Fruit fly (Drosophila melanogaster) whole organism, embryonic: ENCODE measurements around the gene Vha16-3.

Experiments used
- Bgb ChIP-seq: fragments of 200-800 bp; sonication (Bioruptor generic); IDR thresholded peaks from 2 replicates; pipeline ENCODE4 v1.3.6; 2022; ENCODE audit warnings: missing biosample characterization, missing genetic modification characterization; ENCODE audit not compliant: partially characterized antibody
- Blimp-1 ChIP-seq: fragments of 200-800 bp; sonication (Bioruptor generic); optimal IDR thresholded peaks from 3 replicates; lab custom pipeline; 2018; ENCODE audit warnings: missing biosample characterization, missing genetic modification characterization, mild to moderate bottlenecking, moderate library complexity, missing genetic modification reagents
- C15 ChIP-seq: fragments of 200-800 bp; sonication (Bioruptor generic); IDR thresholded peaks from 3 replicates; pipeline ENCODE4 v1.3.6; 2022; ENCODE audit warnings: missing biosample characterization, missing genetic modification characterization
- CG11398 ChIP-seq: fragments of 200-800 bp; sonication (Bioruptor generic); optimal IDR thresholded peaks from 2 replicates; lab custom pipeline; 2016; ENCODE audit warnings: missing biosample characterization, missing genetic modification characterization
- CG1233 ChIP-seq: fragments of 200-800 bp; sonication (Bioruptor generic); optimal IDR thresholded peaks from 4 replicates; lab custom pipeline; 2018; ENCODE audit warnings: missing biosample characterization, mild to moderate bottlenecking, missing genetic modification characterization
- CG15696 ChIP-seq: fragments of 200-800 bp; sonication (Bioruptor generic); optimal IDR thresholded peaks from 2 replicates; lab custom pipeline; 2019; ENCODE audit warnings: missing biosample characterization, mild to moderate bottlenecking, missing genetic modification characterization, moderate library complexity
- CG1603 ChIP-seq: fragments of 200-800 bp; sonication (Bioruptor generic); optimal IDR thresholded peaks from 2 replicates; lab custom pipeline; 2019; ENCODE audit warnings: missing biosample characterization, mild to moderate bottlenecking, missing genetic modification characterization, moderate library complexity
- CG16863 ChIP-seq: fragments of 200-800 bp; sonication (Bioruptor generic); optimal IDR thresholded peaks from 3 replicates; lab custom pipeline; 2016; ENCODE audit warnings: missing biosample characterization, missing genetic modification characterization
- CG17829 ChIP-seq: fragments of 200-800 bp; optimal IDR thresholded peaks from 2 replicates; lab custom pipeline; 2019; ENCODE audit warnings: missing biosample characterization, mild to moderate bottlenecking, missing genetic modification characterization, moderate library complexity
- CG1832 ChIP-seq: fragments of 200-800 bp; sonication (Bioruptor generic); optimal IDR thresholded peaks from 2 replicates; lab custom pipeline; 2017; ENCODE audit warnings: missing biosample characterization, mild to moderate bottlenecking, missing genetic modification characterization, inconsistent platforms
- CG2116 ChIP-seq: fragments of 200-800 bp; sonication (Bioruptor generic); optimal IDR thresholded peaks from 3 replicates; lab custom pipeline; 2018; ENCODE audit warnings: missing biosample characterization, mild to moderate bottlenecking, missing genetic modification characterization
- CG3163 ChIP-seq: fragments of 200-800 bp; sonication (Bioruptor generic); optimal IDR thresholded peaks from 3 replicates; lab custom pipeline; 2016; ENCODE audit warnings: missing biosample characterization, missing genetic modification characterization
- CG3407 ChIP-seq: fragments of 200-800 bp; sonication (Bioruptor generic); optimal IDR thresholded peaks from 2 replicates; lab custom pipeline; 2018; ENCODE audit warnings: missing biosample characterization, mild to moderate bottlenecking, missing genetic modification characterization
- CG3847 ChIP-seq: fragments of 200-800 bp; sonication (Bioruptor generic); IDR thresholded peaks from 2 replicates; pipeline ENCODE4 v1.3.6; 2022; ENCODE audit warnings: missing biosample characterization, missing genetic modification characterization
- CG3995 ChIP-seq: fragments of 200-800 bp; sonication (Bioruptor generic); optimal IDR thresholded peaks from 3 replicates; lab custom pipeline; 2016; ENCODE audit warnings: missing biosample characterization, missing genetic modification characterization
- CG43689 ChIP-seq: fragments of 200-800 bp; sonication (Bioruptor generic); IDR thresholded peaks from 2 replicates; pipeline ENCODE4 v1.3.6; 2022; ENCODE audit warnings: missing biosample characterization, missing genetic modification characterization
- CG6683 ChIP-seq: fragments of 200-800 bp; sonication (Bioruptor generic); optimal IDR thresholded peaks from 2 replicates; lab custom pipeline; 2017; ENCODE audit warnings: missing biosample characterization, mild to moderate bottlenecking, missing genetic modification characterization, missing genetic modification reagents
- CG8388 ChIP-seq: fragments of 200-800 bp; sonication (Bioruptor generic); optimal IDR thresholded peaks from 2 replicates; lab custom pipeline; 2019; ENCODE audit warnings: missing biosample characterization, mild to moderate bottlenecking, missing genetic modification characterization, moderate library complexity
- CG9727 ChIP-seq: fragments of 200-800 bp; sonication (Bioruptor generic); optimal IDR thresholded peaks from 3 replicates; lab custom pipeline; 2017; ENCODE audit warnings: missing biosample characterization, mild to moderate bottlenecking, missing genetic modification characterization
- CrebB ChIP-seq: fragments of 200-800 bp; sonication (Bioruptor generic); optimal IDR thresholded peaks from 3 replicates; lab custom pipeline; 2018; ENCODE audit warnings: missing biosample characterization, mild to moderate bottlenecking, missing genetic modification characterization
- Fer2 ChIP-seq: fragments of 200-800 bp; sonication (Bioruptor generic); optimal IDR thresholded peaks from 2 replicates; lab custom pipeline; 2018; ENCODE audit warnings: missing biosample characterization, mild to moderate bottlenecking, missing genetic modification characterization, moderate library complexity
- Gsc ChIP-seq: fragments of 200-800 bp; sonication (Bioruptor generic); IDR thresholded peaks from 2 replicates; pipeline ENCODE4 v1.3.6; 2022; ENCODE audit warnings: missing biosample characterization, missing genetic modification characterization
- Hand ChIP-seq: fragments of 200-800 bp; sonication (Bioruptor generic); optimal IDR thresholded peaks from 2 replicates; lab custom pipeline; 2017; ENCODE audit warnings: mild to moderate bottlenecking, missing biosample characterization, missing genetic modification reagents, missing genetic modification characterization
- Hmx ChIP-seq: fragments of 200-800 bp; sonication (Bioruptor generic); optimal IDR thresholded peaks from 2 replicates; lab custom pipeline; 2016; ENCODE audit warnings: missing biosample characterization, missing genetic modification characterization
- Med ChIP-seq: fragments of 200-800 bp; sonication (Bioruptor generic); peaks from one replicate; lab custom pipeline; 2016; ENCODE audit warnings: missing biosample characterization, missing genetic modification characterization, mild to moderate bottlenecking, inconsistent platforms, moderate library complexity
- Scr ChIP-seq: fragments of 200-800 bp; sonication (Bioruptor generic); IDR thresholded peaks from 2 replicates; pipeline ENCODE4 v1.3.6; 2022; ENCODE audit warnings: missing biosample characterization, missing genetic modification characterization; ENCODE audit not compliant: partially characterized antibody
- Trl ChIP-seq, 3 experiments: fragments of >200 bp in 2 of 3; fragments of 200-800 bp in 1 of 3; sonication (Bioruptor generic) in 1 of 3; optimal IDR thresholded peaks; 2 replicates in 1 of 3; 3 replicates in 2 of 3; lab custom pipeline; 2016 to 2017; ENCODE audit warnings: missing biosample characterization in 1 of 3, missing genetic modification characterization in 1 of 3
- abd-A ChIP-seq: fragments of 200-800 bp; sonication (Bioruptor generic); optimal IDR thresholded peaks from 3 replicates; lab custom pipeline; 2019; ENCODE audit warnings: missing biosample characterization, mild to moderate bottlenecking, missing genetic modification characterization, moderate library complexity
- al ChIP-seq: fragments of 200-800 bp; sonication (Bioruptor generic); IDR thresholded peaks from 2 replicates; pipeline ENCODE4 v1.3.6; 2022; ENCODE audit warnings: missing biosample characterization, missing genetic modification characterization
- btn ChIP-seq: fragments of 200-800 bp; sonication (Bioruptor generic); optimal IDR thresholded peaks from 2 replicates; lab custom pipeline; 2016; ENCODE audit warnings: missing biosample characterization, missing genetic modification characterization
- chif ChIP-seq, 2 experiments: fragments of 200-800 bp; sonication (Bioruptor generic); optimal IDR thresholded peaks; 3 replicates each; lab custom pipeline; 2016; ENCODE audit warnings: missing biosample characterization in 2 of 2, missing genetic modification characterization in 2 of 2
- chinmo ChIP-seq: fragments of 200-800 bp; sonication (Bioruptor generic); IDR thresholded peaks from 4 replicates; pipeline ENCODE4 v1.3.6; 2022; ENCODE audit warnings: missing biosample characterization, missing genetic modification characterization; ENCODE audit not compliant: partially characterized antibody
- crol ChIP-seq: fragments of 200-800 bp; sonication (Bioruptor generic); IDR thresholded peaks from 2 replicates; pipeline ENCODE4 v1.3.6; 2022; ENCODE audit warnings: missing biosample characterization, missing genetic modification characterization
- dpn ChIP-seq, 2 experiments: fragments of 200-800 bp; sonication (Bioruptor generic); optimal IDR thresholded peaks; 3 replicates each; lab custom pipeline; 2016; ENCODE audit warnings: missing biosample characterization in 2 of 2, missing genetic modification characterization in 2 of 2
- gce ChIP-seq: fragments of 200-800 bp; sonication (Bioruptor generic); IDR thresholded peaks from 3 replicates; pipeline ENCODE4 v1.3.6; 2022; ENCODE audit warnings: missing biosample characterization, missing genetic modification characterization
- gem ChIP-seq: fragments of 200-800 bp; sonication (Bioruptor generic); optimal IDR thresholded peaks from 2 replicates; lab custom pipeline; 2019; ENCODE audit warnings: missing biosample characterization, mild to moderate bottlenecking, missing genetic modification characterization, moderate library complexity
- hth ChIP-seq: fragments of >200 bp; optimal IDR thresholded peaks from 2 replicates; lab custom pipeline; 2017; ENCODE audit warnings: inconsistent platforms
- mirr ChIP-seq: fragments of 200-800 bp; sonication (Bioruptor generic); optimal IDR thresholded peaks from 3 replicates; lab custom pipeline; 2018; ENCODE audit warnings: missing biosample characterization, mild to moderate bottlenecking, missing genetic modification characterization
- p53 ChIP-seq: fragments of 200-800 bp; sonication (Bioruptor generic); optimal IDR thresholded peaks from 2 replicates; lab custom pipeline; 2016; ENCODE audit warnings: missing biosample characterization, missing genetic modification characterization
- pfk ChIP-seq: fragments of 200-800 bp; sonication (Bioruptor generic); optimal IDR thresholded peaks from 2 replicates; lab custom pipeline; 2018; ENCODE audit warnings: missing biosample characterization, mild to moderate bottlenecking, missing genetic modification characterization, moderate library complexity
- pzg ChIP-seq: fragments of 200-800 bp; sonication (Bioruptor generic); optimal IDR thresholded peaks from 3 replicates; lab custom pipeline; 2018; ENCODE audit warnings: missing biosample characterization, mild to moderate bottlenecking, missing genetic modification characterization, moderate library complexity
- repo ChIP-seq: fragments of 200-800 bp; sonication (Bioruptor generic); optimal IDR thresholded peaks from 2 replicates; lab custom pipeline; 2016; ENCODE audit warnings: missing biosample characterization, missing genetic modification characterization
- row ChIP-seq: fragments of 200-800 bp; sonication (Bioruptor generic); IDR thresholded peaks from 3 replicates; pipeline ENCODE4 v1.3.6; 2022; ENCODE audit warnings: missing biosample characterization, missing genetic modification characterization
- schlank ChIP-seq: fragments of 200-800 bp; sonication (Bioruptor generic); optimal IDR thresholded peaks from 2 replicates; lab custom pipeline; 2018; ENCODE audit warnings: missing biosample characterization, mild to moderate bottlenecking, missing genetic modification characterization
- sr ChIP-seq: fragments of 200-800 bp; sonication (Bioruptor generic); IDR thresholded peaks from 3 replicates; pipeline ENCODE4 v1.3.6; 2022; ENCODE audit warnings: missing biosample characterization, missing genetic modification characterization
- sug ChIP-seq: fragments of 200-800 bp; optimal IDR thresholded peaks from 2 replicates; lab custom pipeline; 2019; ENCODE audit warnings: missing biosample characterization, mild to moderate bottlenecking, missing genetic modification characterization, moderate library complexity
- twi ChIP-seq: fragments of 200-800 bp; optimal IDR thresholded peaks from 2 replicates; lab custom pipeline; 2019; ENCODE audit warnings: missing biosample characterization, mild to moderate bottlenecking, missing genetic modification characterization, moderate library complexity
- tx ChIP-seq: fragments of 200-800 bp; sonication (Bioruptor generic); optimal IDR thresholded peaks from 2 replicates; lab custom pipeline; 2016; ENCODE audit warnings: missing biosample characterization, missing genetic modification characterization
- vfl ChIP-seq: fragments of 200-800 bp; sonication (Bioruptor generic); optimal IDR thresholded peaks from 2 replicates; lab custom pipeline; 2016; ENCODE audit warnings: missing biosample characterization, missing genetic modification characterization
- zfh1 ChIP-seq: fragments of 200-800 bp; sonication (Bioruptor generic); IDR thresholded peaks from 3 replicates; pipeline ENCODE4 v1.3.6; 2022; ENCODE audit warnings: missing biosample characterization, missing genetic modification characterization

Gene Vha16-3

DNA sequence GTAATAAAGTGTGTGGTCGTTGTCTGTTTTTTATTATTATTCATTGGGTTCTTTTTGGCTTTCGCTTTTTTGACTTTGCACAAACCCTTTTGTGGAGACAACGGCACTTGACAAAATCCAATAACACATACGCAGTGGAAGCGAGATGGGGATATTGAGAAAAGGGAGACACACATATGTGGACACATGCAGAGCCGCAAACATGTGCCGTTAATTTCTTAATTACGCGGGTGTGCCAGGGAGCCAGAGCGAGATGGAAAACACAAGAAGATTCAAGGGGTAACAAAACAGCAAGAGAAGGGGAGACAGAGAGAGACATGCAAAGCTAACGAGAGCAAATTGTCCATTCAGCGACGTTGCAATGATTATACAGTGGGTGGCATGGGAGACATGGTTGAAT lies 19.4 kb downstream of the Vha16-3 start:
- TF ChIP-seq CG3995 (GFP tag; lab: Kevin White, UChicago) (no peak), C15 (GFP tag; lab: Robert Waterston, UW) (no peak), row (0 out of 3 replicates have a peak, but pooled peaks have one; percentile 14), CG15696 (no peak), crol (GFP tag; lab: Robert Waterston, UW) (peak; percentile 73; the same call in 1 of the 2 replicates), CG3847 (GFP tag; lab: Robert Waterston, UW) (0 out of 2 replicates have a peak, but pooled peaks have one; percentile 21), CrebB (tag; lab: Kevin White, UChicago) (no peak), pzg (GFP tag; lab: Kevin White, UChicago) (no peak), CG43689 (no peak), CG17829 (tag; lab: Kevin White, UChicago) (no peak), mirr (GFP tag; lab: Kevin White, UChicago) (peak; percentile 30), CG16863 (GFP tag; lab: Kevin White, UChicago) (no peak), CG8388 (GFP tag; lab: Kevin White, UChicago) (no peak), Fer2 (tag; lab: Kevin White, UChicago) (no peak), CG1603 (tag; lab: Kevin White, UChicago) (peak; percentile 18), Scr (GFP tag; lab: Robert Waterston, UW) (no peak), sr (GFP tag; lab: Robert Waterston, UW) (no peak), btn (peak; percentile 4), CG11398 (GFP tag; lab: Kevin White, UChicago) (peak; percentile 27), chinmo (GFP tag; lab: Robert Waterston, UW) (peak; percentile 73; the same call in 1 of the 4 replicates), al (0 out of 2 replicates have a peak, but pooled peaks have one; percentile 15), CG9727 (GFP tag; lab: Kevin White, UChicago) (no peak), Bgb (no peak), schlank (tag; lab: Kevin White, UChicago) (no peak), gem (tag; lab: Kevin White, UChicago) (no peak), Hmx (no peak), pfk (GFP tag; lab: Kevin White, UChicago) (no peak), repo (GFP tag; lab: Kevin White, UChicago) (peak; percentile 9), twi (tag; lab: Kevin White, UChicago) (peak; percentile 96), Hand (GFP tag; lab: Kevin White, UChicago) (no peak), Blimp-1 (GFP tag; lab: Kevin White, UChicago) (peak; percentile 52), vfl (GFP tag; lab: Kevin White, UChicago) (no peak), Gsc (GFP tag; lab: Robert Waterston, UW) (no peak), CG3407 (GFP tag; lab: Kevin White, UChicago) (no peak), tx (peak; percentile 34), CG1832 (GFP tag; lab: Kevin White, UChicago) (peak; percentile 60), sug (tag; lab: Kevin White, UChicago) (peak; percentile 17), CG3163 (GFP tag; lab: Kevin White, UChicago) (peak; percentile 34), chif (GFP tag; optimal IDR thresholded peaks at IDR 0.05; lab: Kevin White, UChicago) (no peak), Trl (optimal IDR thresholded peaks at IDR 0.05; lab: Kevin White, UChicago) (peak; percentile 4 to 19), Trl (GFP tag; optimal IDR thresholded peaks at IDR 0.05; lab: Kevin White, UChicago) (no peak), p53 (GFP tag; lab: Kevin White, UChicago) (peak; percentile 13), Med (GFP tag; lab: Kevin White, UChicago) (peak; percentile 65), CG6683 (GFP tag; lab: Kevin White, UChicago) (no peak), dpn (GFP tag; optimal IDR thresholded peaks at IDR 0.05; lab: Kevin White, UChicago) (peak in 1 of 2 experiments; percentile 0), gce (GFP tag; lab: Robert Waterston, UW) (0 out of 3 replicates have a peak, but pooled peaks have one; percentile 7), abd-A (peak; percentile 27), hth (lab: Kevin White, UChicago) (no peak), zfh1 (GFP tag; lab: Robert Waterston, UW) (no peak), CG2116 (GFP tag; lab: Kevin White, UChicago) (no peak), CG1233 (GFP tag; lab: Kevin White, UChicago) (no peak)
